Fruit fly (Drosophila melanogaster): ENCODE measurements around the gene CG13760.

Gene CG13760

dm6 chrX:2624525-2625006, 39.1 kb upstream of the CG13760 start, which contains the start of the genes brv3 and Pi4KIIIalpha (continued):
- TF ChIP-seq CG16779 (GFP tag; IDR thresholded peaks at IDR 0.05) (no peak), CG13287 (GFP tag; IDR thresholded peaks at IDR 0.05; ENCODE audit: partially characterized antibody) (peak; percentile 34; the same call in 1 of the 2 replicates), ac (GFP tag; optimal IDR thresholded peaks at IDR 0.05) (no peak), Atf-2 (GFP tag; optimal IDR thresholded peaks at IDR 0.05) (no peak), zfh1 (GFP tag; IDR thresholded peaks at IDR 0.05) (no peak), emc (GFP tag; optimal IDR thresholded peaks at IDR 0.05) (no peak), ken (GFP tag; IDR thresholded peaks at IDR 0.05) (no peak), Antp (GFP tag; optimal IDR thresholded peaks at IDR 0.05) (no peak), CG13894 (tag; optimal IDR thresholded peaks at IDR 0.05) (no peak), bbx (GFP tag; IDR thresholded peaks at IDR 0.05; ENCODE audit: partially characterized antibody) (no peak), stc (GFP tag; IDR thresholded peaks at IDR 0.05) (no peak), mam (GFP tag; optimal IDR thresholded peaks at IDR 0.05) (no peak), CTCF (GFP tag; optimal IDR thresholded peaks at IDR 0.05) (no peak), CG11398 (GFP tag; optimal IDR thresholded peaks at IDR 0.05) (no peak), CG11247 (GFP tag; IDR thresholded peaks at IDR 0.05) (no peak), ERR (GFP tag; optimal IDR thresholded peaks at IDR 0.05) (no peak), mirr (GFP tag; optimal IDR thresholded peaks at IDR 0.05) (no peak), inv (GFP tag; IDR thresholded peaks at IDR 0.05; ENCODE audit: partially characterized antibody) (no peak; the same call in 1 of the 2 replicates), CG34376 (GFP tag; optimal IDR thresholded peaks at IDR 0.05) (no peak), CG10543 (GFP tag; optimal IDR thresholded peaks at IDR 0.05) (no peak), H15 (GFP tag; IDR thresholded peaks at IDR 0.05) (no peak), pnt (GFP tag; optimal IDR thresholded peaks at IDR 0.05) (no peak), Dek (tag; optimal IDR thresholded peaks at IDR 0.05) (peak; percentile 8), CG3065 (GFP tag; optimal IDR thresholded peaks at IDR 0.05) (no peak), crc (GFP tag; optimal IDR thresholded peaks at IDR 0.05) (no peak), tin (GFP tag; optimal IDR thresholded peaks at IDR 0.05) (no peak), CG4282 (GFP tag; optimal IDR thresholded peaks at IDR 0.05) (no peak), CG11695 (GFP tag; IDR thresholded peaks at IDR 0.05) (no peak), CG1602 (GFP tag; optimal IDR thresholded peaks at IDR 0.05) (no peak), CG5245 (GFP tag; optimal IDR thresholded peaks at IDR 0.05) (no peak), CG7372 (GFP tag; IDR thresholded peaks at IDR 0.05) (no peak), Xrp1 (GFP tag; IDR thresholded peaks at IDR 0.05) (no peak), Ptx1 (GFP tag; IDR thresholded peaks at IDR 0.05) (no peak), lab (GFP tag; optimal IDR thresholded peaks at IDR 0.05) (no peak), dysf (GFP tag; IDR thresholded peaks at IDR 0.05) (no peak), ind (GFP tag; optimal IDR thresholded peaks at IDR 0.05) (no peak), Blimp-1 (GFP tag; optimal IDR thresholded peaks at IDR 0.05) (no peak), ash1 (GFP tag; optimal IDR thresholded peaks at IDR 0.05) (no peak), CG7839 (tag; optimal IDR thresholded peaks at IDR 0.05) (no peak), tgo (GFP tag; IDR thresholded peaks at IDR 0.05) (no peak), CG15269 (tag; optimal IDR thresholded peaks at IDR 0.05) (no peak), caup (GFP tag; optimal IDR thresholded peaks at IDR 0.05; ENCODE audit: severe bottlenecking) (no peak), lbe (GFP tag; optimal IDR thresholded peaks at IDR 0.05) (no peak), ara (GFP tag; IDR thresholded peaks at IDR 0.05) (no peak), pfk (GFP tag; optimal IDR thresholded peaks at IDR 0.05) (no peak), sens (GFP tag) (no peak), Lpt (GFP tag; optimal IDR thresholded peaks at IDR 0.05) (no peak), Sox100B (GFP tag; optimal IDR thresholded peaks at IDR 0.05) (no peak), YL-1 (GFP tag; optimal IDR thresholded peaks at IDR 0.05) (peak; percentile 17), CG12744 (GFP tag; optimal IDR thresholded peaks at IDR 0.05) (no peak), CG2199 (GFP tag; IDR thresholded peaks at IDR 0.05) (no peak), esg (GFP tag; conservative IDR thresholded peaks at IDR 0.05) (no peak), zf30C (GFP tag; optimal IDR thresholded peaks at IDR 0.05) (no peak)

All from whole organism, embryonic.